Fruit fly (Drosophila melanogaster) whole organism, wandering third instar larva: ENCODE results near the gene CkIIbeta.

ENCODE experiments used
- CG32264 ChIP-seq: fragments of 200-800 bp; sonication (Bioruptor generic); optimal IDR thresholded peaks from 2 replicates; lab custom pipeline; 2016; ENCODE audit warnings: missing biosample characterization, missing genetic modification characterization
- CG9705 ChIP-seq: fragments of 200-800 bp; sonication (Bioruptor generic); optimal IDR thresholded peaks from 2 replicates; lab custom pipeline; 2018; ENCODE audit warnings: missing biosample characterization, mild to moderate bottlenecking, missing genetic modification characterization
- CrebA ChIP-seq: fragments of 200-800 bp; sonication (Bioruptor generic); optimal IDR thresholded peaks from 2 replicates; lab custom pipeline; 2016; ENCODE audit warnings: missing biosample characterization, mild to moderate bottlenecking, missing genetic modification characterization, borderline replicate concordance
- Dfd ChIP-seq: fragments of >200 bp; optimal IDR thresholded peaks from 2 replicates; lab custom pipeline; 2017; ENCODE audit warnings: missing biosample characterization, missing genetic modification characterization
- Dif ChIP-seq: fragments of 200-275, 200-300 bp; sonication (Bioruptor generic); optimal IDR thresholded peaks from 2 replicates; lab custom pipeline; 2018; ENCODE audit warnings: missing biosample characterization, missing genetic modification characterization; ENCODE audit not compliant: partially characterized antibody
- GATAd ChIP-seq: sonication (Bioruptor generic); optimal IDR thresholded peaks from 2 replicates; lab custom pipeline; 2016; ENCODE audit warnings: missing biosample characterization, missing genetic modification characterization
- HLH106 ChIP-seq: fragments of 200-800 bp; optimal IDR thresholded peaks from 3 replicates; lab custom pipeline; 2019; ENCODE audit warnings: missing biosample characterization, mild to moderate bottlenecking, missing genetic modification characterization, moderate library complexity
- Hnf4 ChIP-seq: fragments of 200-800 bp; sonication (Bioruptor generic); optimal IDR thresholded peaks from 2 replicates; lab custom pipeline; 2016; ENCODE audit warnings: missing biosample characterization, mild to moderate bottlenecking, missing genetic modification characterization
- Hr83 ChIP-seq: fragments of 200-300 bp; sonication (Bioruptor generic); optimal IDR thresholded peaks from 2 replicates; lab custom pipeline; 2016; ENCODE audit warnings: missing biosample characterization, mild to moderate bottlenecking, missing genetic modification characterization, moderate library complexity; ENCODE audit not compliant: poor library complexity, severe bottlenecking
- Mio ChIP-seq: sonication (Bioruptor generic); optimal IDR thresholded peaks from 2 replicates; lab custom pipeline; 2016; ENCODE audit warnings: missing biosample characterization, missing genetic modification characterization
- Myc ChIP-seq: fragments of >200 bp; optimal IDR thresholded peaks from 2 replicates; lab custom pipeline; 2017
- N ChIP-seq: fragments of >200 bp; optimal IDR thresholded peaks from 2 replicates; lab custom pipeline; 2018; ENCODE audit warnings: missing biosample characterization, missing external identifiers, missing genetic modification characterization
- OdsH ChIP-seq: fragments of 200-800 bp; sonication (Bioruptor generic); optimal IDR thresholded peaks from 2 replicates; lab custom pipeline; 2016; ENCODE audit warnings: missing biosample characterization, mild to moderate bottlenecking, missing genetic modification characterization
- Rel ChIP-seq, 2 experiments: fragments of 200-800 bp; sonication (Bioruptor generic) in 1 of 2; optimal IDR thresholded peaks; 2 replicates in 1 of 2; 3 replicates in 1 of 2; lab custom pipeline; 2016 to 2019; ENCODE audit warnings: mild to moderate bottlenecking in 2 of 2, missing biosample characterization in 2 of 2, missing genetic modification characterization in 2 of 2, moderate library complexity in 1 of 2
- Sp1 ChIP-seq: fragments of 200-800 bp; sonication (Bioruptor generic); optimal IDR thresholded peaks from 3 replicates; lab custom pipeline; 2019; ENCODE audit warnings: missing biosample characterization, mild to moderate bottlenecking, missing genetic modification characterization, moderate library complexity
- Vsx2 ChIP-seq: fragments of 200-300, 225-300 bp; sonication (Bioruptor generic); optimal IDR thresholded peaks from 2 replicates; lab custom pipeline; 2018; ENCODE audit warnings: missing biosample characterization, missing genetic modification characterization; ENCODE audit not compliant: partially characterized antibody
- br ChIP-seq: fragments of 200-800 bp; sonication (Bioruptor generic); optimal IDR thresholded peaks from 2 replicates; lab custom pipeline; 2016; ENCODE audit warnings: missing biosample characterization, missing genetic modification characterization
- brk ChIP-seq: fragments of 200-800 bp; sonication (Bioruptor generic); optimal IDR thresholded peaks from 2 replicates; lab custom pipeline; 2016; ENCODE audit warnings: missing biosample characterization, mild to moderate bottlenecking, missing genetic modification characterization
- dl ChIP-seq, 2 experiments: fragments of 175-275, 200-275 bp in 1 of 2; fragments of 200-275 bp in 1 of 2; sonication (Bioruptor generic); optimal IDR thresholded peaks; lab custom pipeline; 2018; ENCODE audit warnings: mild to moderate bottlenecking in 2 of 2, missing biosample characterization in 2 of 2, missing genetic modification characterization in 2 of 2, moderate library complexity in 2 of 2; ENCODE audit not compliant: partially characterized antibody in 2 of 2, insufficient read depth in 1 of 2
- dmrt93B ChIP-seq: fragments of 200-800 bp; sonication (Bioruptor generic); optimal IDR thresholded peaks from 2 replicates; lab custom pipeline; 2018; ENCODE audit warnings: missing biosample characterization, mild to moderate bottlenecking, missing genetic modification characterization
- dsf ChIP-seq: sonication (Bioruptor generic); optimal IDR thresholded peaks from 2 replicates; lab custom pipeline; 2016; ENCODE audit warnings: missing biosample characterization, missing genetic modification characterization, borderline replicate concordance
- ey ChIP-seq: fragments of 200-800 bp; sonication (Bioruptor generic); optimal IDR thresholded peaks from 2 replicates; lab custom pipeline; 2016; ENCODE audit warnings: missing biosample characterization, missing genetic modification characterization
- foxo ChIP-seq, 2 experiments: fragments of 200-800 bp; sonication (Bioruptor generic); optimal IDR thresholded peaks; 2 replicates in 1 of 2; 3 replicates in 1 of 2; lab custom pipeline; 2016 to 2017; ENCODE audit warnings: missing biosample characterization in 2 of 2, missing genetic modification characterization in 2 of 2
- fru ChIP-seq: fragments of 200-800 bp; sonication (Bioruptor generic); optimal IDR thresholded peaks from 3 replicates; lab custom pipeline; 2016; ENCODE audit warnings: missing biosample characterization, mild to moderate bottlenecking, missing genetic modification characterization
- h ChIP-seq: fragments of 200-800 bp; sonication (Bioruptor generic); optimal IDR thresholded peaks from 3 replicates; lab custom pipeline; 2016; ENCODE audit warnings: missing biosample characterization, mild to moderate bottlenecking, missing genetic modification characterization
- jim ChIP-seq: fragments of 175-275, 200-325 bp; sonication (Bioruptor generic); optimal IDR thresholded peaks from 2 replicates; lab custom pipeline; 2016; ENCODE audit warnings: missing biosample characterization, mild to moderate bottlenecking, missing genetic modification characterization
- lola ChIP-seq: fragments of >200 bp; optimal IDR thresholded peaks from 2 replicates; lab custom pipeline; 2017; ENCODE audit warnings: missing biosample characterization, missing genetic modification characterization
- pan ChIP-seq: fragments of >200 bp; optimal IDR thresholded peaks from 2 replicates; lab custom pipeline; 2017
- psq ChIP-seq: fragments of 200-800 bp; sonication (Bioruptor generic); optimal IDR thresholded peaks from 3 replicates; lab custom pipeline; 2017; ENCODE audit warnings: missing biosample characterization, mild to moderate bottlenecking, missing genetic modification characterization, moderate library complexity
- rgr ChIP-seq: fragments of 200-800 bp; sonication (Bioruptor generic); optimal IDR thresholded peaks from 3 replicates; lab custom pipeline; 2016; ENCODE audit warnings: missing biosample characterization, mild to moderate bottlenecking, missing genetic modification characterization
- sage ChIP-seq: fragments of 200-800 bp; sonication (Bioruptor generic); optimal IDR thresholded peaks from 2 replicates; lab custom pipeline; 2016; ENCODE audit warnings: missing biosample characterization, mild to moderate bottlenecking, missing genetic modification characterization
- sv ChIP-seq: fragments of 200-800 bp; sonication (Bioruptor generic); optimal IDR thresholded peaks from 3 replicates; lab custom pipeline; 2016; ENCODE audit warnings: missing biosample characterization, missing genetic modification characterization
- tai ChIP-seq: sonication (Bioruptor generic); optimal IDR thresholded peaks from 2 replicates; lab custom pipeline; 2016; ENCODE audit warnings: missing biosample characterization, missing genetic modification characterization
- usp ChIP-seq: fragments of >200 bp; optimal IDR thresholded peaks from 2 replicates; lab custom pipeline; 2017; ENCODE audit warnings: missing biosample characterization, missing genetic modification characterization
- woc ChIP-seq: sonication (Bioruptor generic); optimal IDR thresholded peaks from 2 replicates; lab custom pipeline; 2016; ENCODE audit warnings: missing biosample characterization, mild to moderate bottlenecking, missing genetic modification characterization

Gene CkIIbeta

dm6 chrX:11818047-11818766 lies 25.9 kb downstream of the CkIIbeta start (continued):
- TF ChIP-seq Vsx2 (GFP tag; lab: Kevin White, UChicago) (no peak), dmrt93B (GFP tag; lab: Kevin White, UChicago) (peak; percentile 72), h (GFP tag; lab: Kevin White, UChicago) (peak; percentile 96), usp (GFP tag; lab: Kevin White, UChicago) (no peak), lola (no peak)

- no peak for TF ChIP-seq CG9705 (GFP tag; lab: Kevin White, UChicago)
- no peak for TF ChIP-seq N (GFP tag; lab: Kevin White, UChicago)
- peak; percentile 22 for TF ChIP-seq brk (GFP tag; lab: Kevin White, UChicago)
- no peak for TF ChIP-seq usp (GFP tag; lab: Kevin White, UChicago)
- peak; percentile 18 for TF ChIP-seq Rel (GFP tag; optimal IDR thresholded peaks at IDR 0.05; lab: Kevin White, UChicago)
- TF ChIP-seq Rel (tag; optimal IDR thresholded peaks at IDR 0.05; lab: Kevin White, UChicago): no peak
- peak; percentile 70 for TF ChIP-seq Dif (GFP tag; lab: Kevin White, UChicago)
- TF ChIP-seq CG32264 (GFP tag; lab: Kevin White, UChicago): no peak
- TF ChIP-seq dl (GFP tag; optimal IDR thresholded peaks at IDR 0.05; lab: Kevin White, UChicago; ENCODE audit: insufficient read depth in 1 of 2, partially characterized antibody in 2 of 2): peak; percentile 7 to 56
- TF ChIP-seq psq: peak; percentile 1
- no peak for TF ChIP-seq fru (GFP tag; lab: Kevin White, UChicago)
- no peak for TF ChIP-seq Vsx2 (GFP tag; lab: Kevin White, UChicago)
- no peak for TF ChIP-seq sv (GFP tag; lab: Kevin White, UChicago)
- TF ChIP-seq, all 38 proteins: peak for 5
Measured at dm6 chrX:11818767-11819089, 26.4 kb downstream of the CkIIbeta start.

- no peak for TF ChIP-seq fru (GFP tag; lab: Kevin White, UChicago)
- TF ChIP-seq woc: no peak
- no peak for TF ChIP-seq Rel (GFP tag; optimal IDR thresholded peaks at IDR 0.05; lab: Kevin White, UChicago)
- peak; percentile 17 for TF ChIP-seq Rel (tag; optimal IDR thresholded peaks at IDR 0.05; lab: Kevin White, UChicago)
- TF ChIP-seq Hr83 (GFP tag; lab: Kevin White, UChicago): no peak
- peak in 1 of 2 experiments; percentile 2 for TF ChIP-seq foxo (GFP tag; optimal IDR thresholded peaks at IDR 0.05; lab: Kevin White, UChicago)
- TF ChIP-seq CrebA: peak; percentile 29
- TF ChIP-seq tai (GFP tag; lab: Kevin White, UChicago): no peak
- TF ChIP-seq, all 38 proteins: peak for 3
Measured at dm6 chrX:11819241-11819862, 27.0 kb downstream of the CkIIbeta start.

dm6 chrX:11820284-11821075 lies 28.1 kb downstream of the CkIIbeta start:
- TF ChIP-seq OdsH (GFP tag; lab: Kevin White, UChicago): peak; percentile 53
- no peak for TF ChIP-seq Rel (GFP tag; optimal IDR thresholded peaks at IDR 0.05; lab: Kevin White, UChicago)
- no peak for TF ChIP-seq Rel (tag; optimal IDR thresholded peaks at IDR 0.05; lab: Kevin White, UChicago)
- no peak for TF ChIP-seq sv (GFP tag; lab: Kevin White, UChicago)
- no peak for TF ChIP-seq Dif (GFP tag; lab: Kevin White, UChicago)
- no peak for TF ChIP-seq sage (GFP tag; lab: Kevin White, UChicago)
- TF ChIP-seq rgr (GFP tag; lab: Kevin White, UChicago): peak; percentile 65
- no peak for TF ChIP-seq jim
- no peak for TF ChIP-seq lola
- peak; percentile 68 for TF ChIP-seq h (GFP tag; lab: Kevin White, UChicago)
- peak; percentile 37 for TF ChIP-seq Hnf4
- TF ChIP-seq tai (GFP tag; lab: Kevin White, UChicago): no peak
- TF ChIP-seq woc: peak; percentile 68
- peak in 1 of 2 experiments; percentile 71 for TF ChIP-seq foxo (GFP tag; optimal IDR thresholded peaks at IDR 0.05; lab: Kevin White, UChicago)
- TF ChIP-seq HLH106 (tag; lab: Kevin White, UChicago): peak; percentile 62
- TF ChIP-seq br (GFP tag; lab: Kevin White, UChicago): peak; percentile 44
- no peak for TF ChIP-seq Vsx2 (GFP tag; lab: Kevin White, UChicago)
- TF ChIP-seq usp (GFP tag; lab: Kevin White, UChicago): no peak
- peak; percentile 71 for TF ChIP-seq ey (GFP tag; lab: Kevin White, UChicago)
- no peak for TF ChIP-seq Myc (lab: Kevin White, UChicago)
- no peak for TF ChIP-seq GATAd (GFP tag; lab: Kevin White, UChicago)
- no peak for TF ChIP-seq CrebA
- no peak for TF ChIP-seq Dfd (GFP tag; lab: Kevin White, UChicago)
- no peak for TF ChIP-seq N (GFP tag; lab: Kevin White, UChicago)
- TF ChIP-seq CG9705 (GFP tag; lab: Kevin White, UChicago): peak; percentile 16
- no peak for TF ChIP-seq Mio
- TF ChIP-seq CG32264 (GFP tag; lab: Kevin White, UChicago): no peak
- TF ChIP-seq dsf: no peak
- TF ChIP-seq dmrt93B (GFP tag; lab: Kevin White, UChicago): peak; percentile 42
- peak; percentile 15 for TF ChIP-seq psq
- no peak for TF ChIP-seq pan
- peak; percentile 25 for TF ChIP-seq Sp1 (GFP tag; lab: Kevin White, UChicago)
- TF ChIP-seq Hr83 (GFP tag; lab: Kevin White, UChicago): no peak
